Fruit fly (Drosophila melanogaster) whole organism, embryonic: Measurements from ENCODE around the gene t-Grip84.

ENCODE experiments used
- CG10274 ChIP-seq: fragments of 200-800 bp; sonication (Bioruptor generic); optimal IDR thresholded peaks from 3 replicates; lab custom pipeline; 2017; ENCODE audit warnings: missing biosample characterization, mild to moderate bottlenecking, missing genetic modification characterization
- CG11504 ChIP-seq: fragments of 200-800 bp; sonication (Bioruptor generic); optimal IDR thresholded peaks from 3 replicates; lab custom pipeline; 2019; ENCODE audit warnings: missing biosample characterization, mild to moderate bottlenecking, missing genetic modification characterization, moderate library complexity
- CG12155 ChIP-seq: fragments of 200-800 bp; sonication (Bioruptor generic); optimal IDR thresholded peaks from 3 replicates; lab custom pipeline; 2016; ENCODE audit warnings: missing biosample characterization, missing genetic modification characterization
- CG14710 ChIP-seq: fragments of 200-800 bp; sonication (Bioruptor generic); optimal IDR thresholded peaks from 3 replicates; lab custom pipeline; 2019; ENCODE audit warnings: missing biosample characterization, mild to moderate bottlenecking, missing genetic modification characterization, moderate library complexity
- CG1529 ChIP-seq: fragments of 200-800 bp; sonication (Bioruptor generic); optimal IDR thresholded peaks from 3 replicates; lab custom pipeline; 2018; ENCODE audit warnings: missing biosample characterization, missing genetic modification characterization
- CG15479 ChIP-seq: fragments of 200-800 bp; sonication (Bioruptor generic); optimal IDR thresholded peaks from 3 replicates; lab custom pipeline; 2019; ENCODE audit warnings: missing biosample characterization, mild to moderate bottlenecking, missing genetic modification characterization, moderate library complexity
- CG1602 ChIP-seq: fragments of 200-800 bp; sonication (Bioruptor generic); optimal IDR thresholded peaks from 3 replicates; lab custom pipeline; 2016; ENCODE audit warnings: missing biosample characterization, missing genetic modification characterization
- CG17328 ChIP-seq: fragments of 200-800 bp; sonication (Bioruptor generic); IDR thresholded peaks from 2 replicates; pipeline ENCODE4 v1.3.6; 2022; ENCODE audit warnings: missing biosample characterization, missing genetic modification characterization
- CG30431 ChIP-seq: fragments of 200-800 bp; sonication (Bioruptor generic); optimal IDR thresholded peaks from 2 replicates; lab custom pipeline; 2017; ENCODE audit warnings: missing biosample characterization, missing genetic modification characterization
- CG3281 ChIP-seq: fragments of 200-800 bp; sonication (Bioruptor generic); optimal IDR thresholded peaks from 3 replicates; lab custom pipeline; 2017; ENCODE audit warnings: missing biosample characterization, mild to moderate bottlenecking, missing genetic modification characterization
- CG4282 ChIP-seq: fragments of 200-800 bp; sonication (Bioruptor generic); optimal IDR thresholded peaks from 2 replicates; lab custom pipeline; 2016; ENCODE audit warnings: missing biosample characterization, missing genetic modification characterization
- CG4328 ChIP-seq: fragments of 200-800 bp; sonication (Bioruptor generic); optimal IDR thresholded peaks from 3 replicates; lab custom pipeline; 2017; ENCODE audit warnings: missing biosample characterization, missing genetic modification reagents, missing genetic modification characterization
- CG4854 ChIP-seq: fragments of 200-800 bp; sonication (Bioruptor generic); optimal IDR thresholded peaks from 2 replicates; lab custom pipeline; 2016; ENCODE audit warnings: missing biosample characterization, missing genetic modification characterization, inconsistent platforms
- CG6272 ChIP-seq: fragments of 200-800 bp; sonication (Bioruptor generic); IDR thresholded peaks from 2 replicates; pipeline ENCODE4 v1.3.6; 2022; ENCODE audit warnings: missing biosample characterization, missing genetic modification characterization
- CG6654 ChIP-seq: fragments of 200-800 bp; sonication (Bioruptor generic); optimal IDR thresholded peaks from 2 replicates; lab custom pipeline; 2017; ENCODE audit warnings: missing biosample characterization, mild to moderate bottlenecking, missing genetic modification characterization
- CG8388 ChIP-seq: fragments of 200-800 bp; sonication (Bioruptor generic); optimal IDR thresholded peaks from 2 replicates; lab custom pipeline; 2019; ENCODE audit warnings: missing biosample characterization, mild to moderate bottlenecking, missing genetic modification characterization, moderate library complexity
- CG9727 ChIP-seq: fragments of 200-800 bp; sonication (Bioruptor generic); optimal IDR thresholded peaks from 3 replicates; lab custom pipeline; 2017; ENCODE audit warnings: missing biosample characterization, mild to moderate bottlenecking, missing genetic modification characterization
- CkIIα-i1 ChIP-seq: fragments of 200-800 bp; sonication (Bioruptor generic); IDR thresholded peaks from 2 replicates; pipeline ENCODE4 v1.3.6; 2022; ENCODE audit warnings: missing biosample characterization, missing genetic modification characterization
- HHEX ChIP-seq: fragments of 200-800 bp; sonication (Bioruptor generic); optimal IDR thresholded peaks from 3 replicates; lab custom pipeline; 2017; ENCODE audit warnings: missing biosample characterization, mild to moderate bottlenecking, missing genetic modification characterization, missing genetic modification reagents
- HLH4C ChIP-seq: fragments of 200-800 bp; sonication (Bioruptor generic); IDR thresholded peaks from 3 replicates; pipeline ENCODE4 v1.3.6; 2022; ENCODE audit warnings: missing biosample characterization, missing genetic modification characterization; ENCODE audit not compliant: partially characterized antibody
- Mes4 ChIP-seq: fragments of 200-800 bp; sonication (Bioruptor generic); optimal IDR thresholded peaks from 2 replicates; lab custom pipeline; 2016; ENCODE audit warnings: missing biosample characterization, missing genetic modification characterization
- Mrtf ChIP-seq: fragments of 200-800 bp; sonication (Bioruptor generic); IDR thresholded peaks from 3 replicates; pipeline ENCODE4 v1.3.6; 2022; ENCODE audit warnings: missing biosample characterization, missing genetic modification characterization
- NFAT ChIP-seq: fragments of 200-800 bp; sonication (Bioruptor generic); IDR thresholded peaks from 2 replicates; pipeline ENCODE4 v1.3.6; 2022; ENCODE audit warnings: missing biosample characterization, missing genetic modification characterization
- Oaz ChIP-seq: fragments of 200-800 bp; sonication (Bioruptor generic); IDR thresholded peaks from 2 replicates; pipeline ENCODE4 v1.3.6; 2022; ENCODE audit warnings: missing biosample characterization, missing genetic modification characterization
- Six4 ChIP-seq: fragments of 200-800 bp; sonication (Bioruptor generic); optimal IDR thresholded peaks from 2 replicates; lab custom pipeline; 2016; ENCODE audit warnings: missing biosample characterization, missing genetic modification characterization
- Stat92E ChIP-seq, 3 experiments: fragments of >200 bp in 2 of 3; fragments of 200-800 bp in 1 of 3; sonication (Bioruptor generic) in 1 of 3; optimal IDR thresholded peaks; 2 replicates each; lab custom pipeline; 2017 to 2019; ENCODE audit warnings: missing biosample characterization in 3 of 3, missing genetic modification characterization in 3 of 3, mild to moderate bottlenecking in 1 of 3, moderate library complexity in 1 of 3
- Usf ChIP-seq: fragments of 200-800 bp; sonication (Bioruptor generic); optimal IDR thresholded peaks from 2 replicates; lab custom pipeline; 2017; ENCODE audit warnings: missing genotype, missing biosample characterization, missing genetic modification characterization
- ara ChIP-seq: fragments of 200-800 bp; sonication (Bioruptor generic); IDR thresholded peaks from 2 replicates; pipeline ENCODE4 v1.3.6; 2022; ENCODE audit warnings: missing biosample characterization, missing genetic modification characterization
- cad ChIP-seq: fragments of >200 bp; optimal IDR thresholded peaks from 2 replicates; lab custom pipeline; 2017; ENCODE audit warnings: missing biosample characterization, missing genetic modification characterization
- chinmo ChIP-seq: fragments of 200-800 bp; sonication (Bioruptor generic); IDR thresholded peaks from 4 replicates; pipeline ENCODE4 v1.3.6; 2022; ENCODE audit warnings: missing biosample characterization, missing genetic modification characterization; ENCODE audit not compliant: partially characterized antibody
- crol ChIP-seq: fragments of 200-800 bp; sonication (Bioruptor generic); IDR thresholded peaks from 2 replicates; pipeline ENCODE4 v1.3.6; 2022; ENCODE audit warnings: missing biosample characterization, missing genetic modification characterization
- crp ChIP-seq, 2 experiments: fragments of 200-800 bp; sonication (Bioruptor generic); optimal IDR thresholded peaks; 2 replicates in 1 of 2; 3 replicates in 1 of 2; lab custom pipeline; 2017; ENCODE audit warnings: missing biosample characterization in 2 of 2, missing genetic modification characterization in 2 of 2, mild to moderate bottlenecking in 1 of 2, moderate library complexity in 1 of 2
- dmrt99B ChIP-seq: fragments of 200-800 bp; sonication (Bioruptor generic); optimal IDR thresholded peaks from 2 replicates; lab custom pipeline; 2018; ENCODE audit warnings: missing biosample characterization, mild to moderate bottlenecking, missing genetic modification characterization, moderate library complexity
- dysf ChIP-seq: fragments of 200-800 bp; sonication (Bioruptor generic); IDR thresholded peaks from 3 replicates; pipeline ENCODE4 v1.3.6; 2022; ENCODE audit warnings: missing biosample characterization, missing genetic modification characterization
- esg ChIP-seq: fragments of 200-800 bp; sonication (Bioruptor generic); conservative IDR thresholded peaks from 2 replicates; pipeline ENCODE4 v1.3.6; 2022; ENCODE audit warnings: missing biosample characterization, missing genetic modification characterization
- fd102C ChIP-seq: fragments of 200-800 bp; sonication (Bioruptor generic); optimal IDR thresholded peaks from 2 replicates; lab custom pipeline; 2018; ENCODE audit warnings: missing biosample characterization, mild to moderate bottlenecking, missing genetic modification characterization, moderate library complexity
- gce ChIP-seq: fragments of 200-800 bp; sonication (Bioruptor generic); IDR thresholded peaks from 3 replicates; pipeline ENCODE4 v1.3.6; 2022; ENCODE audit warnings: missing biosample characterization, missing genetic modification characterization
- gcm2 ChIP-seq: fragments of 200-800 bp; sonication (Bioruptor generic); optimal IDR thresholded peaks from 2 replicates; lab custom pipeline; 2016; ENCODE audit warnings: missing biosample characterization, missing genetic modification characterization
- insv ChIP-seq, 2 experiments: fragments of 200-800 bp; sonication (Bioruptor generic); optimal IDR thresholded peaks; 3 replicates each; lab custom pipeline; 2016 to 2018; ENCODE audit warnings: missing biosample characterization in 2 of 2, missing genetic modification characterization in 2 of 2
- kah ChIP-seq: fragments of 200-800 bp; sonication (Bioruptor generic); optimal IDR thresholded peaks from 2 replicates; lab custom pipeline; 2018; ENCODE audit warnings: missing biosample characterization, mild to moderate bottlenecking, missing genetic modification characterization
- kay ChIP-seq: fragments of 200-800 bp; sonication (Bioruptor generic); optimal IDR thresholded peaks from 2 replicates; lab custom pipeline; 2016; ENCODE audit warnings: missing biosample characterization, missing genetic modification characterization
- nerfin-2 ChIP-seq: fragments of 200-800 bp; sonication (Bioruptor generic); IDR thresholded peaks from 2 replicates; pipeline ENCODE4 v1.3.6; 2022; ENCODE audit warnings: missing biosample characterization, missing genetic modification characterization; ENCODE audit not compliant: partially characterized antibody
- onecut ChIP-seq: fragments of 200-800 bp; sonication (Bioruptor generic); IDR thresholded peaks from 2 replicates; pipeline ENCODE4 v1.3.6; 2022; ENCODE audit warnings: missing biosample characterization, missing genetic modification characterization
- prd ChIP-seq, 3 experiments: fragments of >200 bp in 2 of 3; fragments of 200-800 bp in 1 of 3; sonication (Bioruptor generic) in 1 of 3; optimal IDR thresholded peaks in 2 of 3; IDR thresholded peaks in 1 of 3; 2 replicates in 2 of 3; 3 replicates in 1 of 3; pipeline versions ENCODE4 v1.3.6 to Lab custom; 2017 to 2022; ENCODE audit warnings: missing biosample characterization in 1 of 3, missing genetic modification characterization in 1 of 3
- repo ChIP-seq: fragments of 200-800 bp; sonication (Bioruptor generic); optimal IDR thresholded peaks from 2 replicates; lab custom pipeline; 2016; ENCODE audit warnings: missing biosample characterization, missing genetic modification characterization
- ro ChIP-seq: fragments of 200-800 bp; sonication (Bioruptor generic); IDR thresholded peaks from 2 replicates; pipeline ENCODE4 v1.3.6; 2022; ENCODE audit warnings: missing biosample characterization, missing genetic modification characterization
- shn ChIP-seq: fragments of 200-800 bp; sonication (Bioruptor generic); optimal IDR thresholded peaks from 3 replicates; lab custom pipeline; 2016; ENCODE audit warnings: missing biosample characterization, missing genetic modification characterization
- tap ChIP-seq: fragments of 200-800 bp; optimal IDR thresholded peaks from 3 replicates; lab custom pipeline; 2019; ENCODE audit warnings: missing biosample characterization, mild to moderate bottlenecking, missing genetic modification characterization, moderate library complexity
- tna ChIP-seq: fragments of 200-800 bp; sonication (Bioruptor generic); IDR thresholded peaks from 2 replicates; pipeline ENCODE4 v1.3.6; 2022; ENCODE audit warnings: missing biosample characterization, missing genetic modification characterization; ENCODE audit not compliant: partially characterized antibody
- ttk ChIP-seq: fragments of 200-800 bp; sonication (Bioruptor generic); IDR thresholded peaks from 2 replicates; pipeline ENCODE4 v2.1.2; 2022; ENCODE audit warnings: missing biosample characterization, missing genetic modification characterization

Gene t-Grip84

DNA sequence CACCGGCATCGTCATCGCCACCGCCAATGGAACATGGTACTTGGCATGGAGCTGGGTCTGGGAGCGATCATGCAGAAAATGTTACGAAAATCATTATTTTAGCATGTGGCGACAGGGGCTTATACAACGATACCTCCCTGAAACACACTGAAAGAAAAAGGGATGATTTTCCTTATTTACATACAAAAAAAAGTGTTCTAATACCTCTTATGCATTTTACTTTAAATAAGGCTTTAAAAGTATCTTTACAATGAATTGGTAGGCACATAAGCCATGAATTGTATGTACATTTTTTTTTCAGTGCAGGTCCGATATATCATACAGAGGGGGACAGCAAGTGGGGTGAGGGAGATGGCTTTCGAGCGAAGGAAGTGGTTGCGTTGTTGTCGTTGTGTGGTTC is 23.4 kb upstream of the t-Grip84 start (continued):
- TF ChIP-seq CG3281 (GFP tag; lab: Kevin White, UChicago) (no peak), prd (optimal IDR thresholded peaks at IDR 0.05; lab: Kevin White, UChicago) (no peak), prd (GFP tag; IDR thresholded peaks at IDR 0.05; lab: Robert Waterston, UW) (peak; percentile 65; the same call in 2 of the 3 replicates), Stat92E (GFP tag; optimal IDR thresholded peaks at IDR 0.05; lab: Kevin White, UChicago) (no peak), dmrt99B (tag; lab: Kevin White, UChicago) (peak; percentile 68), Mes4 (no peak), HHEX (GFP tag; lab: Kevin White, UChicago) (peak; percentile 23), onecut (no peak), fd102C (GFP tag; lab: Kevin White, UChicago) (no peak), ttk (GFP tag; lab: Robert Waterston, UW) (peak; percentile 42; the same call in 1 of the 2 replicates), esg (GFP tag; lab: Robert Waterston, UW) (peak; percentile 64), insv (GFP tag; optimal IDR thresholded peaks at IDR 0.05; lab: Kevin White, UChicago) (no peak), CG30431 (GFP tag; lab: Kevin White, UChicago) (peak; percentile 9), CG14710 (tag; lab: Kevin White, UChicago) (peak; percentile 41), CG12155 (GFP tag; lab: Kevin White, UChicago) (peak; percentile 3), CG4854 (GFP tag; lab: Kevin White, UChicago) (no peak), CG6654 (GFP tag; lab: Kevin White, UChicago) (no peak), nerfin-2 (GFP tag; lab: Robert Waterston, UW) (no peak), Six4 (peak; percentile 13), CG11504 (tag; lab: Kevin White, UChicago) (peak; percentile 70), HLH4C (GFP tag; lab: Robert Waterston, UW) (no peak), gcm2 (no peak), tna (GFP tag; lab: Robert Waterston, UW) (no peak), chinmo (GFP tag; lab: Robert Waterston, UW) (no peak), kay (no peak), CkIIα-i1 (GFP tag; lab: Robert Waterston, UW) (no peak), shn (GFP tag; lab: Kevin White, UChicago) (no peak), CG6272 (GFP tag; lab: Robert Waterston, UW) (no peak), cad (no peak), crol (GFP tag; lab: Robert Waterston, UW) (no peak), Usf (GFP tag; lab: Kevin White, UChicago) (no peak), tap (tag; lab: Kevin White, UChicago) (peak; percentile 54), gce (GFP tag; lab: Robert Waterston, UW) (peak; percentile 32; the same call in 1 of the 3 replicates), CG9727 (GFP tag; lab: Kevin White, UChicago) (peak; percentile 32), CG15479 (no peak), crp (GFP tag; optimal IDR thresholded peaks at IDR 0.05; lab: Kevin White, UChicago) (no peak), ro (GFP tag; lab: Robert Waterston, UW) (no peak), CG1529 (GFP tag; lab: Kevin White, UChicago) (no peak), CG4328 (GFP tag; lab: Kevin White, UChicago) (no peak), repo (GFP tag; lab: Kevin White, UChicago) (no peak), dysf (peak; percentile 60; the same call in 2 of the 3 replicates), CG1602 (peak; percentile 31), Oaz (no peak; the same call in 1 of the 2 replicates), CG10274 (GFP tag; lab: Kevin White, UChicago) (no peak), kah (GFP tag; lab: Kevin White, UChicago) (no peak), NFAT (GFP tag; lab: Robert Waterston, UW) (no peak), ara (GFP tag; lab: Robert Waterston, UW) (0 out of 2 replicates have a peak, but pooled peaks have one; percentile 25), CG4282 (GFP tag; lab: Kevin White, UChicago) (no peak), CG17328 (GFP tag; lab: Robert Waterston, UW) (peak; percentile 54; the same call in 1 of the 2 replicates), Mrtf (GFP tag; lab: Robert Waterston, UW) (no peak), CG8388 (peak; percentile 28)
